Worm (Caenorhabditis elegans): ENCODE results near the gene his-41.

The his-41 gene

DNA sequence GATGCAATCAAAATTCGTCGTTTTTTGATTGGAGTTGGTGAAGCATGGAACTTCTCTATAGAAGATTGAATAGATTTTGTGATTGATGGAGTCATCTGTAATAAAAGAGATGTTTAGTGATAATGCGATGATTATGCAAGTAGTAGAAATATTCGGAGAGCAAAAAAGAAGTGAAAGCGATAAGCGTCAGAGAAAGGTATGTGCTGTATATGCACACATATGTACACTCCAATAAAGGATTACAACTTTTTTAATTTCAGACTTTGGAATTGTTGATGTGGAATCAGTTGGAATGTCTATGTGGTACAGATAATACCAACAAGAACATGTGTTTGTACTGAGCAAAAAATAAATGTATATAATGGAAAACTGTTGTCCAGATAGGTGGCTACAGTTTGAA is 24.9 kb downstream of the his-41 start, which contains the start of gene F25B3.5:
Gene F25B3.5 (minus strand): TSS at position 101 of the 400 bp plus-strand sequence.
- TF ChIP-seq fkh-10 (GFP tag; optimal IDR thresholded peaks at IDR 0.05): no peak
- TF ChIP-seq ZK337.2 (GFP tag; IDR thresholded peaks at IDR 0.05): no peak
- TF ChIP-seq dve-1 (tag; optimal IDR thresholded peaks at IDR 0.05; ENCODE audit: insufficient read depth): peak; percentile 11
- no peak for TF ChIP-seq Y75B8A.6 (GFP tag; IDR thresholded peaks at IDR 0.05)
- no peak for TF ChIP-seq nhr-102 (tag; optimal IDR thresholded peaks at IDR 0.05)
- TF ChIP-seq aha-1 (tag): peak; percentile 86
- no peak for TF ChIP-seq F49E8.2 (tag; optimal IDR thresholded peaks at IDR 0.05; ENCODE audit: borderline replicate concordance)
- no peak for TF ChIP-seq hif-1 (tag; optimal IDR thresholded peaks at IDR 0.05)
- TF ChIP-seq hlh-30 (tag; optimal IDR thresholded peaks at IDR 0.05; ENCODE audit: insufficient read depth): no peak
- no peak for TF ChIP-seq hlh-11 (tag; optimal IDR thresholded peaks at IDR 0.05)
- TF ChIP-seq pha-4 (GFP tag; IDR thresholded peaks at IDR 0.05): no peak
- TF ChIP-seq pha-4 (tag; optimal IDR thresholded peaks at IDR 0.05): no peak
- TF ChIP-seq attf-4 (tag; optimal IDR thresholded peaks at IDR 0.05): no peak

- TF ChIP-seq ztf-7 (tag; optimal IDR thresholded peaks at IDR 0.05) (peak; percentile 32), dve-1 (tag; optimal IDR thresholded peaks at IDR 0.05; ENCODE audit: insufficient read depth) (peak; percentile 63), skn-1 (tag; optimal IDR thresholded peaks at IDR 0.05) (no peak), ztf-11 (tag; optimal IDR thresholded peaks at IDR 0.05) (no peak)
Measured at ce11 chrV:9571056-9571455, 25.7 kb downstream of the his-41 start.

- no peak for TF ChIP-seq aly-2 (tag; optimal IDR thresholded peaks at IDR 0.05)
- no peak for TF ChIP-seq snpc-4 (tag; optimal IDR thresholded peaks at IDR 0.05)
- TF ChIP-seq daf-8 (GFP tag; IDR thresholded peaks at IDR 0.05): no peak
- TF ChIP-seq tra-1 (GFP tag; IDR thresholded peaks at IDR 0.05): no peak
- no peak for TF ChIP-seq nhr-76 (tag; optimal IDR thresholded peaks at IDR 0.05)
- no peak for TF ChIP-seq pha-4 (GFP tag; IDR thresholded peaks at IDR 0.05)
- TF ChIP-seq pha-4 (tag; optimal IDR thresholded peaks at IDR 0.05): no peak
- no peak for TF ChIP-seq mxl-3 (GFP tag; optimal IDR thresholded peaks at IDR 0.05)
- peak; percentile 50 for TF ChIP-seq dve-1 (tag; optimal IDR thresholded peaks at IDR 0.05; ENCODE audit: insufficient read depth)
- no peak for TF ChIP-seq nhr-41 (GFP tag; IDR thresholded peaks at IDR 0.05)
- TF ChIP-seq daf-12 (tag; optimal IDR thresholded peaks at IDR 0.05): no peak
- no peak for TF ChIP-seq nhr-10 (tag; optimal IDR thresholded peaks at IDR 0.05)
- no peak for TF ChIP-seq Y48G9A.11 (GFP tag; IDR thresholded peaks at IDR 0.05)
- peak in 1 of 2 experiments; percentile 92 for TF ChIP-seq unc-62 (GFP tag; optimal IDR thresholded peaks at IDR 0.05 in 1 of 2)
- TF ChIP-seq unc-62 (tag; optimal IDR thresholded peaks at IDR 0.05): no peak
- TF ChIP-seq hlh-30 (tag; optimal IDR thresholded peaks at IDR 0.05; ENCODE audit: insufficient read depth): no peak
Measured at ce11 chrV:9571673-9572072, 26.3 kb downstream of the his-41 start.

DNA sequence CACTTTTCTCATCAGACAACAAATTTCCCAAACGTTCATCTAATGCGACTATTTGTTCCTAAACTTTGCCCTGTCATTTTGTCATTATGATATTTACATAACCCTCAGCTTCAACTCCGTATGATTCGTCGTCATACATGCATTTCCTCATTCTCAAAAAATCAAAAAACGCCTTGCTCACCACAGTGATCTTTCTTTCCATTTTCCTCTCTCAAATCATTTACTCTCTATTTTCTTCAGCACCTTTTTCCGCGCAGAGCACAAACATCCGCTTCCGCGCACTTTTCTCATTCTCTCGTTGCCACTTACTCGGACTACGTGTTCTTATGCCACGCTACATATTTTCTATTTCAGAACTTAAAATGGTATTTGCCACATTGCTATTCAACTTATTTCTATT is 31.7 kb downstream of the his-41 start, which contains the start of gene F25B3.2:
Gene F25B3.2 (plus strand): TSS at position 301 of the 400 bp plus-strand sequence.
- TF ChIP-seq nhr-10 (tag; optimal IDR thresholded peaks at IDR 0.05) (no peak), ceh-28 (tag; optimal IDR thresholded peaks at IDR 0.05) (no peak)

DNA sequence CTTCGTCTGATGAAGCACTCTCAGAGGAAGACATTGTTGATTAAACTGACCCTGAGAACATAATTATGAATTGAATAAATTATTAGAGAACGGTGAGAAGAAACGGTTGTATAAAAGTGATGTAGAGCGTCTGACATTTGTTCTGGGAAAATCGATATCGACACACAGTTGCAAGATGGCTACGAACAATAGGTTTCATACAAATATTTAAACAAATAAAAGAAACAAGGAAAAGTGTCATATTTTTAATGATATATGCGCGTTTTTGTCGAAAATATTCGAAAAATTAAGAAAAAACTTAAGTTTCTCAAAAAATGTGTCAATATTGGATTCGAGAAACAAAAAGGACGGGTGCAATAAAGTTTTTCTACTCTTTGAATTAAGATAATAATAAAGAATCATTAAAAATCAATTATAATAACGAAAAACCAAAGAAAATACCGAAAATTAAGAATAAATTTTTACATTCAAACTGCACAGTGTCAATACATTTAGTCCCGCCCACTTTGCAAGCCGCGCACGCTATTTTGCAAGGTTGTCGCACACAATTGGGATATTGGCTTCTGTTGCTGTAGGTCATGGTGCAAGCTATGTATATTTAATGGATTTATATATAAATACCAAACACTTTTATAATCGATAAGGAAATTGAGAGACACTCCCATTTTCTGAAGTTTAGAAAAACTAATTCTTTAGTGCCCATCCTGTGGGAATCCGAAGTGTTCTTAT is 37.4 kb downstream of the his-41 start, which contains the start of gene rtfo-1:
Gene rtfo-1 (minus strand): TSS at position 51 of the 729 bp plus-strand sequence.
- TF ChIP-seq fos-1 (tag; optimal IDR thresholded peaks at IDR 0.05): no peak
- TF ChIP-seq dpl-1 (GFP tag; optimal IDR thresholded peaks at IDR 0.05): peak; percentile 32
- TF ChIP-seq hmg-1.1 (GFP tag; IDR thresholded peaks at IDR 0.05): peak; percentile 52; the same call in 1 of the 2 replicates
- TF ChIP-seq mdl-1 (tag; optimal IDR thresholded peaks at IDR 0.05): no peak
- TF ChIP-seq nhr-48 (tag; optimal IDR thresholded peaks at IDR 0.05): no peak
- TF ChIP-seq hlh-30 (tag; optimal IDR thresholded peaks at IDR 0.05; ENCODE audit: insufficient read depth): peak; percentile 12
- no peak for TF ChIP-seq ama-1 (optimal IDR thresholded peaks at IDR 0.05)
- TF ChIP-seq nhr-102 (tag; optimal IDR thresholded peaks at IDR 0.05): peak; percentile 8
- TF ChIP-seq pha-4 (GFP tag; IDR thresholded peaks at IDR 0.05): no peak
- TF ChIP-seq pha-4 (tag; optimal IDR thresholded peaks at IDR 0.05): peak; percentile 24
- peak; percentile 25 for TF ChIP-seq nhr-6 (tag; optimal IDR thresholded peaks at IDR 0.05)
- TF ChIP-seq mxl-2 (GFP tag; conservative IDR thresholded peaks at IDR 0.05): no peak
- peak; percentile 45 for TF ChIP-seq spr-1 (tag; optimal IDR thresholded peaks at IDR 0.05)
- TF ChIP-seq ceh-32 (tag; optimal IDR thresholded peaks at IDR 0.05; ENCODE audit: poor library complexity): no peak
- TF ChIP-seq mes-2 (tag; optimal IDR thresholded peaks at IDR 0.05; ENCODE audit: poor library complexity, severe bottlenecking): peak; percentile 86
- TF ChIP-seq unc-130 (GFP tag; optimal IDR thresholded peaks at IDR 0.05): peak; percentile 5
- peak; percentile 58 for TF ChIP-seq mep-1 (tag; optimal IDR thresholded peaks at IDR 0.05)
- no peak for TF ChIP-seq hlh-11 (tag; optimal IDR thresholded peaks at IDR 0.05)
- no peak for TF ChIP-seq skn-1 (tag; optimal IDR thresholded peaks at IDR 0.05)
- no peak for TF ChIP-seq pqm-1 (tag; optimal IDR thresholded peaks at IDR 0.05)
